Comparison of ENCODE assay signal across 1 fruit fly cellular context in the genomic region with DNA sequence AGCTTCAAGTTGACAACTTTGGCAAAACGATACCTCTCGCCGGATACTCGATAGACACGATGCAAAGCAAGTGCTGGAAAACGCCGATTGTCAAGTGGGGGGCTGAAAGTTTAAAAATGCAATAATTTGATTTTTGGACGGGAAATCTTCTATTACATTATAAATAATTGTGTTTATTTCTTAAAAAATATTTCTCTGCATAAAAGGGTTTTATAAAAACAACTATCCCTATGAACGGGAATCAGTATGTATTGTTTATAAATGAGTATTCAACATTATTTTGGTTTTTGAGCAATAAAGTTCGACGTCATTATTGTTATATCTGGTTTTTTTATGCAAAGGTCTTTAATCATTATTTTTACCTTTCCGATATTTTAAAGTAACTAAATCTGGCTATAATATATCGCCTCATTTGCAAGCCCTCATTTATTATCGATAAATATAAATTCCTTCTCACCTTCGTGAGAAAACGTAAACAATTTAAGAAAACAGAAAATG.
A peak's percentile ranks its signal among the peaks of the same experiment; 100 is the strongest.
TF ChIP-seq lines count a peak whose summit lies in the region.

A gene (minus strand): TSS at position 50 of the 498 bp plus-strand sequence.
A gene (plus strand): TSS at position 419 of the 498 bp plus-strand sequence.

TF ChIP-seq in whole organism, embryonic, 481 proteins besides CTCF, POLR2A, EP300 and RAD21 (continued from another document and continues in another):
- peak; percentile 73 for TF ChIP-seq Fer3 (tag; optimal IDR thresholded peaks at IDR 0.05; lab: Kevin White, UChicago)
- TF ChIP-seq CG8290 (GFP tag; optimal IDR thresholded peaks at IDR 0.05; lab: Kevin White, UChicago) = peak; percentile 16
- peak in 1 of 2 experiments; percentile 37 for TF ChIP-seq CG8290 (tag; optimal IDR thresholded peaks at IDR 0.05; lab: Kevin White, UChicago)
- TF ChIP-seq CG18764 (GFP tag; optimal IDR thresholded peaks at IDR 0.05; lab: Kevin White, UChicago) = peak; percentile 61
- peak; percentile 41 for TF ChIP-seq gro (GFP tag; optimal IDR thresholded peaks at IDR 0.05; lab: Kevin White, UChicago)
- TF ChIP-seq vvl (GFP tag; IDR thresholded peaks at IDR 0.05; lab: Robert Waterston, UW) = peak; percentile 84
- TF ChIP-seq CG3838 (GFP tag; optimal IDR thresholded peaks at IDR 0.05; lab: Kevin White, UChicago) = no peak
- peak; percentile 76 for TF ChIP-seq CG2678 (tag; optimal IDR thresholded peaks at IDR 0.05; lab: Kevin White, UChicago)
- peak; percentile 47; the same call in 1 of the 2 replicates for TF ChIP-seq CG4404 (GFP tag; IDR thresholded peaks at IDR 0.05; lab: Robert Waterston, UW)
- TF ChIP-seq ash1 (GFP tag; optimal IDR thresholded peaks at IDR 0.05; lab: Kevin White, UChicago) = no peak
- peak; percentile 63; the same call in 1 of the 2 replicates for TF ChIP-seq CG6272 (GFP tag; IDR thresholded peaks at IDR 0.05; lab: Robert Waterston, UW)
- TF ChIP-seq cad (GFP tag; optimal IDR thresholded peaks at IDR 0.05; lab: Kevin White, UChicago) = no peak
- TF ChIP-seq CG18599 (GFP tag; optimal IDR thresholded peaks at IDR 0.05; lab: Kevin White, UChicago) = peak; percentile 78
- peak; percentile 23 for TF ChIP-seq slp2 (GFP tag; optimal IDR thresholded peaks at IDR 0.05; lab: Kevin White, UChicago)
- TF ChIP-seq CG17612 (GFP tag; IDR thresholded peaks at IDR 0.05; lab: Robert Waterston, UW) = no peak
- TF ChIP-seq Dip3 (GFP tag; optimal IDR thresholded peaks at IDR 0.05; lab: Kevin White, UChicago) = peak; percentile 71
- TF ChIP-seq Sox102F (GFP tag; optimal IDR thresholded peaks at IDR 0.05; lab: Kevin White, UChicago) = peak; percentile 64
- peak; percentile 3 for TF ChIP-seq CG17912 (GFP tag; optimal IDR thresholded peaks at IDR 0.05; lab: Kevin White, UChicago)
- no peak; the same call in 1 of the 2 replicates for TF ChIP-seq Nf-YA (GFP tag; IDR thresholded peaks at IDR 0.05; lab: Robert Waterston, UW)
- no peak for TF ChIP-seq CG3407 (GFP tag; optimal IDR thresholded peaks at IDR 0.05; lab: Kevin White, UChicago)
- no peak for TF ChIP-seq org-1 (GFP tag; optimal IDR thresholded peaks at IDR 0.05; lab: Kevin White, UChicago)
- peak; percentile 21 for TF ChIP-seq fu2 (GFP tag; optimal IDR thresholded peaks at IDR 0.05; lab: Kevin White, UChicago)
- TF ChIP-seq Neu2 (GFP tag; optimal IDR thresholded peaks at IDR 0.05; lab: Kevin White, UChicago; ENCODE audit: borderline replicate concordance) = no peak
- peak; percentile 58 for TF ChIP-seq dm (GFP tag; optimal IDR thresholded peaks at IDR 0.05; lab: Kevin White, UChicago)
- no peak for TF ChIP-seq CG10274 (GFP tag; optimal IDR thresholded peaks at IDR 0.05; lab: Kevin White, UChicago)
- TF ChIP-seq CG33557 (GFP tag; optimal IDR thresholded peaks at IDR 0.05; lab: Kevin White, UChicago) = peak; percentile 61
- no peak for TF ChIP-seq CG43689 (GFP tag; IDR thresholded peaks at IDR 0.05; lab: Robert Waterston, UW)
- TF ChIP-seq repo (GFP tag; optimal IDR thresholded peaks at IDR 0.05; lab: Kevin White, UChicago) = peak; percentile 9
- peak; percentile 55 for TF ChIP-seq pho (GFP tag; optimal IDR thresholded peaks at IDR 0.05; lab: Kevin White, UChicago)
- peak; percentile 72 for TF ChIP-seq Dbx (GFP tag; IDR thresholded peaks at IDR 0.05; lab: Robert Waterston, UW)
- no peak for TF ChIP-seq Lim3 (GFP tag; IDR thresholded peaks at IDR 0.05; lab: Robert Waterston, UW)
- no peak for TF ChIP-seq gsb (GFP tag; IDR thresholded peaks at IDR 0.05; lab: Robert Waterston, UW)
- no peak for TF ChIP-seq fd64A (GFP tag; optimal IDR thresholded peaks at IDR 0.05; lab: Kevin White, UChicago)
- peak; percentile 70 for TF ChIP-seq CG17829 (tag; optimal IDR thresholded peaks at IDR 0.05; lab: Kevin White, UChicago)
- no peak for TF ChIP-seq lov (optimal IDR thresholded peaks at IDR 0.05; lab: Kevin White, UChicago)
- TF ChIP-seq lov (GFP tag; IDR thresholded peaks at IDR 0.05; lab: Robert Waterston, UW) = no peak
- peak; percentile 69 for TF ChIP-seq vfl (GFP tag; optimal IDR thresholded peaks at IDR 0.05; lab: Kevin White, UChicago)
- peak; percentile 46; the same call in 1 of the 2 replicates for TF ChIP-seq esg (GFP tag; conservative IDR thresholded peaks at IDR 0.05; lab: Robert Waterston, UW)
- no peak for TF ChIP-seq Dfd (GFP tag; optimal IDR thresholded peaks at IDR 0.05; lab: Kevin White, UChicago)
- TF ChIP-seq Hr39 (optimal IDR thresholded peaks at IDR 0.05; lab: Kevin White, UChicago) = no peak
- peak; percentile 80 for TF ChIP-seq CG12155 (GFP tag; optimal IDR thresholded peaks at IDR 0.05; lab: Kevin White, UChicago)
- peak; percentile 59 for TF ChIP-seq CG6689 (GFP tag; IDR thresholded peaks at IDR 0.05; lab: Robert Waterston, UW)
- TF ChIP-seq tap (tag; optimal IDR thresholded peaks at IDR 0.05; lab: Kevin White, UChicago) = no peak
- TF ChIP-seq CG7271 (tag; optimal IDR thresholded peaks at IDR 0.05; lab: Kevin White, UChicago) = no peak
- no peak for TF ChIP-seq CG6765 (GFP tag; optimal IDR thresholded peaks at IDR 0.05; lab: Kevin White, UChicago)
- TF ChIP-seq CG15269 (tag; optimal IDR thresholded peaks at IDR 0.05; lab: Kevin White, UChicago) = peak; percentile 74
- TF ChIP-seq amos (GFP tag; IDR thresholded peaks at IDR 0.05; lab: Robert Waterston, UW; ENCODE audit: partially characterized antibody) = peak; percentile 70; the same call in 1 of the 2 replicates
- peak; percentile 53; the same call in 1 of the 2 replicates for TF ChIP-seq nerfin-2 (GFP tag; IDR thresholded peaks at IDR 0.05; lab: Robert Waterston, UW; ENCODE audit: partially characterized antibody)
- TF ChIP-seq CG15514 (GFP tag; optimal IDR thresholded peaks at IDR 0.05; lab: Kevin White, UChicago) = peak; percentile 72
- TF ChIP-seq MBD-R2 (GFP tag; IDR thresholded peaks at IDR 0.05; lab: Robert Waterston, UW) = peak; percentile 66
- TF ChIP-seq Deaf1 (tag; optimal IDR thresholded peaks at IDR 0.05; lab: Kevin White, UChicago) = peak; percentile 39
- TF ChIP-seq Dek (tag; optimal IDR thresholded peaks at IDR 0.05; lab: Kevin White, UChicago) = peak; percentile 51
- TF ChIP-seq ATbp (GFP tag; optimal IDR thresholded peaks at IDR 0.05; lab: Kevin White, UChicago) = no peak
- peak; percentile 38 for TF ChIP-seq CG18619 (GFP tag; optimal IDR thresholded peaks at IDR 0.05; lab: Kevin White, UChicago)
- TF ChIP-seq CG10543 (GFP tag; optimal IDR thresholded peaks at IDR 0.05; lab: Kevin White, UChicago) = peak; percentile 82
- peak; percentile 99 for TF ChIP-seq sd (tag; optimal IDR thresholded peaks at IDR 0.05; lab: Kevin White, UChicago)
- no peak for TF ChIP-seq CG4360 (GFP tag; IDR thresholded peaks at IDR 0.05; lab: Robert Waterston, UW)
- peak; percentile 48 for TF ChIP-seq CG1233 (GFP tag; optimal IDR thresholded peaks at IDR 0.05; lab: Kevin White, UChicago)
- TF ChIP-seq CG2889 (GFP tag; IDR thresholded peaks at IDR 0.05; lab: Robert Waterston, UW) = no peak
- TF ChIP-seq wek (GFP tag; optimal IDR thresholded peaks at IDR 0.05; lab: Kevin White, UChicago) = no peak
- no peak for TF ChIP-seq bowl (GFP tag; IDR thresholded peaks at IDR 0.05; lab: Robert Waterston, UW)
- peak; percentile 46 for TF ChIP-seq ssp (GFP tag; IDR thresholded peaks at IDR 0.05; lab: Robert Waterston, UW)
- TF ChIP-seq trh (GFP tag; optimal IDR thresholded peaks at IDR 0.05; lab: Kevin White, UChicago) = peak; percentile 40
- no peak; the same call in 1 of the 2 replicates for TF ChIP-seq Awh (GFP tag; IDR thresholded peaks at IDR 0.05; lab: Robert Waterston, UW)
- TF ChIP-seq br (optimal IDR thresholded peaks at IDR 0.05; lab: Kevin White, UChicago) = no peak
- TF ChIP-seq CG7745 (tag; optimal IDR thresholded peaks at IDR 0.05; lab: Kevin White, UChicago) = no peak
- no peak for TF ChIP-seq Hey (tag; optimal IDR thresholded peaks at IDR 0.05; lab: Kevin White, UChicago)
- TF ChIP-seq gem (tag; optimal IDR thresholded peaks at IDR 0.05; lab: Kevin White, UChicago) = peak; percentile 76
- TF ChIP-seq pros (GFP tag; optimal IDR thresholded peaks at IDR 0.05; lab: Kevin White, UChicago) = no peak
- TF ChIP-seq CG13296 (GFP tag; optimal IDR thresholded peaks at IDR 0.05; lab: Kevin White, UChicago) = peak; percentile 74
- peak; percentile 50 for TF ChIP-seq sisA (GFP tag; IDR thresholded peaks at IDR 0.05; lab: Robert Waterston, UW)
- peak; percentile 40; the same call in 1 of the 2 replicates for TF ChIP-seq CG16779 (GFP tag; IDR thresholded peaks at IDR 0.05; lab: Robert Waterston, UW)
- TF ChIP-seq Scr (GFP tag; IDR thresholded peaks at IDR 0.05; lab: Robert Waterston, UW; ENCODE audit: partially characterized antibody) = peak; percentile 82
- no peak for TF ChIP-seq CG6254 (GFP tag; optimal IDR thresholded peaks at IDR 0.05; lab: Kevin White, UChicago)
- TF ChIP-seq ap (GFP tag; IDR thresholded peaks at IDR 0.05; lab: Robert Waterston, UW) = no peak; the same call in 1 of the 2 replicates
- peak; percentile 64; the same call in 2 of the 3 replicates for TF ChIP-seq ase (GFP tag; IDR thresholded peaks at IDR 0.05; lab: Robert Waterston, UW)
- no peak for TF ChIP-seq Vsx1 (GFP tag; optimal IDR thresholded peaks at IDR 0.05; lab: Kevin White, UChicago)
- TF ChIP-seq CG8388 (GFP tag; optimal IDR thresholded peaks at IDR 0.05; lab: Kevin White, UChicago) = peak; percentile 53
- TF ChIP-seq peb (GFP tag; IDR thresholded peaks at IDR 0.05; lab: Robert Waterston, UW) = no peak
- peak; percentile 34; the same call in 1 of the 2 replicates for TF ChIP-seq seq (GFP tag; IDR thresholded peaks at IDR 0.05; lab: Robert Waterston, UW)
- TF ChIP-seq dmrt99B (tag; optimal IDR thresholded peaks at IDR 0.05; lab: Kevin White, UChicago) = no peak
- no peak for TF ChIP-seq rib (GFP tag; IDR thresholded peaks at IDR 0.05; lab: Robert Waterston, UW)
- peak; percentile 43 for TF ChIP-seq zen (tag; optimal IDR thresholded peaks at IDR 0.05; lab: Kevin White, UChicago)
- peak; percentile 62 for TF ChIP-seq CG13424 (tag; optimal IDR thresholded peaks at IDR 0.05; lab: Kevin White, UChicago)
- peak; percentile 78 for TF ChIP-seq sob (GFP tag; IDR thresholded peaks at IDR 0.05; lab: Robert Waterston, UW)
- peak; percentile 74 for TF ChIP-seq kni (GFP tag; optimal IDR thresholded peaks at IDR 0.05; lab: Kevin White, UChicago)
- peak; percentile 30 for TF ChIP-seq tx (GFP tag; optimal IDR thresholded peaks at IDR 0.05; lab: Kevin White, UChicago)
- no peak for TF ChIP-seq Stat92E (GFP tag; optimal IDR thresholded peaks at IDR 0.05; lab: Kevin White, UChicago)
- TF ChIP-seq crol (GFP tag; IDR thresholded peaks at IDR 0.05; lab: Robert Waterston, UW) = no peak
- TF ChIP-seq CG10267 (tag; optimal IDR thresholded peaks at IDR 0.05; lab: Kevin White, UChicago) = peak; percentile 93
- no peak for TF ChIP-seq CG8478 (optimal IDR thresholded peaks at IDR 0.05; lab: Kevin White, UChicago)
- TF ChIP-seq so (GFP tag; IDR thresholded peaks at IDR 0.05; lab: Robert Waterston, UW) = no peak
- peak; percentile 61 for TF ChIP-seq Dref (GFP tag; IDR thresholded peaks at IDR 0.05; lab: Robert Waterston, UW)
- TF ChIP-seq Spps (tag; optimal IDR thresholded peaks at IDR 0.05; lab: Kevin White, UChicago) = peak; percentile 1
- TF ChIP-seq cwo (GFP tag; optimal IDR thresholded peaks at IDR 0.05; lab: Kevin White, UChicago) = peak; percentile 53
- peak; percentile 67 for TF ChIP-seq CG9437 (GFP tag; optimal IDR thresholded peaks at IDR 0.05; lab: Kevin White, UChicago)
- peak; percentile 84 for TF ChIP-seq lilli (GFP tag; optimal IDR thresholded peaks at IDR 0.05; lab: Kevin White, UChicago)
- no peak for TF ChIP-seq Lpt (GFP tag; optimal IDR thresholded peaks at IDR 0.05; lab: Kevin White, UChicago)
- TF ChIP-seq CG17361 (GFP tag; IDR thresholded peaks at IDR 0.05; lab: Robert Waterston, UW) = peak; percentile 75; the same call in 2 of the 3 replicates
- TF ChIP-seq Bdp1 (GFP tag; optimal IDR thresholded peaks at IDR 0.05; lab: Kevin White, UChicago) = peak; percentile 39
- TF ChIP-seq prd (optimal IDR thresholded peaks at IDR 0.05; lab: Kevin White, UChicago) = no peak
- TF ChIP-seq prd (GFP tag; IDR thresholded peaks at IDR 0.05; lab: Robert Waterston, UW) = peak; percentile 66
- peak; percentile 40 for TF ChIP-seq Antp (GFP tag; optimal IDR thresholded peaks at IDR 0.05; lab: Kevin White, UChicago)
- TF ChIP-seq MTF-1 (GFP tag; optimal IDR thresholded peaks at IDR 0.05; lab: Kevin White, UChicago; ENCODE audit: borderline replicate concordance) = no peak
- peak; percentile 51 for TF ChIP-seq CG4328 (GFP tag; optimal IDR thresholded peaks at IDR 0.05; lab: Kevin White, UChicago)
- TF ChIP-seq CG9727 (GFP tag; optimal IDR thresholded peaks at IDR 0.05; lab: Kevin White, UChicago) = peak; percentile 64
- 0 out of 3 replicates have a peak, but pooled peaks have one; percentile 15 for TF ChIP-seq CG7357 (GFP tag; IDR thresholded peaks at IDR 0.05; lab: Robert Waterston, UW)
- TF ChIP-seq CG18476 (GFP tag; optimal IDR thresholded peaks at IDR 0.05; lab: Kevin White, UChicago) = peak; percentile 58
- peak; percentile 62 for TF ChIP-seq CG4854 (GFP tag; optimal IDR thresholded peaks at IDR 0.05; lab: Kevin White, UChicago)
- no peak for TF ChIP-seq Oaz (GFP tag; IDR thresholded peaks at IDR 0.05; lab: Robert Waterston, UW)
- TF ChIP-seq zf30C (GFP tag; optimal IDR thresholded peaks at IDR 0.05; lab: Kevin White, UChicago) = no peak
- TF ChIP-seq CG8359 (GFP tag; optimal IDR thresholded peaks at IDR 0.05; lab: Kevin White, UChicago; ENCODE audit: borderline replicate concordance) = no peak
- peak; percentile 21 for TF ChIP-seq Dad (GFP tag; optimal IDR thresholded peaks at IDR 0.05; lab: Kevin White, UChicago)
- TF ChIP-seq D (optimal IDR thresholded peaks at IDR 0.05; lab: Kevin White, UChicago) = no peak
- peak; percentile 48 for TF ChIP-seq D (GFP tag; optimal IDR thresholded peaks at IDR 0.05; lab: Kevin White, UChicago)
- no peak for TF ChIP-seq CG1792 (GFP tag; optimal IDR thresholded peaks at IDR 0.05; lab: Kevin White, UChicago)
- TF ChIP-seq CG10209 (GFP tag; optimal IDR thresholded peaks at IDR 0.05; lab: Kevin White, UChicago) = peak; percentile 58
- TF ChIP-seq CG7786 (GFP tag; optimal IDR thresholded peaks at IDR 0.05; lab: Kevin White, UChicago) = peak; percentile 22
- peak; percentile 41 for TF ChIP-seq D19A (tag; optimal IDR thresholded peaks at IDR 0.05; lab: Kevin White, UChicago)
- TF ChIP-seq fru (optimal IDR thresholded peaks at IDR 0.05; lab: Kevin White, UChicago) = no peak
- peak; percentile 90 for TF ChIP-seq nerfin-1 (tag; optimal IDR thresholded peaks at IDR 0.05; lab: Kevin White, UChicago)
- peak; percentile 2 for TF ChIP-seq fd102C (GFP tag; optimal IDR thresholded peaks at IDR 0.05; lab: Kevin White, UChicago)
- peak; percentile 3 for TF ChIP-seq Usf (GFP tag; optimal IDR thresholded peaks at IDR 0.05; lab: Kevin White, UChicago)
- TF ChIP-seq sens (GFP tag; lab: Kevin White, UChicago) = peak; percentile 94
- peak; percentile 73 for TF ChIP-seq Xrp1 (GFP tag; IDR thresholded peaks at IDR 0.05; lab: Robert Waterston, UW)
